Worm (Caenorhabditis elegans) whole organism, L2 larva: ENCODE data around the gene srh-268.

Source experiments
- C34F6.9 ChIP-seq: fragments of 150-350 bp; optimal IDR thresholded peaks from 2 replicates; lab custom pipeline; 2014; ENCODE audit warnings: missing biosample characterization, missing genetic modification characterization
- F13H6.1 ChIP-seq: sonication (generic microtip); optimal IDR thresholded peaks from 2 replicates; lab custom pipeline; 2016; ENCODE audit warnings: missing genetic modification characterization, missing compliant biosample characterization
- R02D3.7 ChIP-seq: fragments of 150-350 bp; optimal IDR thresholded peaks from 2 replicates; lab custom pipeline; 2014; ENCODE audit warnings: missing biosample characterization, missing genetic modification characterization
- Y55F3AM.14 ChIP-seq: fragments of 200-800 bp; sonication (Bioruptor generic); optimal IDR thresholded peaks from 2 replicates; lab custom pipeline; 2018; ENCODE audit warnings: mild to moderate bottlenecking, missing genetic modification characterization, missing compliant biosample characterization
- ZK546.5 ChIP-seq: sonication (generic microtip); optimal IDR thresholded peaks from 2 replicates; lab custom pipeline; 2017; ENCODE audit warnings: missing biosample characterization, missing genetic modification characterization
- alr-1 ChIP-seq: fragments of 150-350 bp; optimal IDR thresholded peaks from 2 replicates; lab custom pipeline; 2014; ENCODE audit warnings: missing biosample characterization, missing genetic modification characterization
- aly-2 ChIP-seq: fragments of 150-350 bp; optimal IDR thresholded peaks from 2 replicates; lab custom pipeline; 2014; ENCODE audit warnings: missing biosample characterization, missing genetic modification characterization
- ama-1 ChIP-seq: fragments of 150-350 bp; optimal IDR thresholded peaks from 2 replicates; lab custom pipeline; 2018; ENCODE audit warnings: inconsistent platforms
- blmp-1 ChIP-seq: sonication (generic microtip); optimal IDR thresholded peaks from 2 replicates; lab custom pipeline; 2017; ENCODE audit warnings: missing genetic modification characterization, mild to moderate bottlenecking, missing compliant biosample characterization, antibody characterized with exemption, moderate library complexity; ENCODE audit not compliant: insufficient read depth
- ceh-16 ChIP-seq: fragments of 150-350 bp; optimal IDR thresholded peaks from 2 replicates; lab custom pipeline; 2014; ENCODE audit warnings: missing biosample characterization, missing genetic modification characterization
- ceh-82 ChIP-seq: fragments of 150-350 bp; optimal IDR thresholded peaks from 2 replicates; lab custom pipeline; 2014; ENCODE audit warnings: missing biosample characterization, missing genetic modification characterization
- crh-2 ChIP-seq: sonication (generic microtip); optimal IDR thresholded peaks from 2 replicates; lab custom pipeline; 2017; ENCODE audit warnings: missing biosample characterization, missing genetic modification characterization
- egl-27 ChIP-seq: sonication (generic microtip); optimal IDR thresholded peaks from 3 replicates; lab custom pipeline; 2017; ENCODE audit warnings: missing biosample characterization, missing genetic modification reagents, missing genetic modification characterization
- elt-1 ChIP-seq: fragments of 150-350 bp; optimal IDR thresholded peaks from 2 replicates; lab custom pipeline; 2014; ENCODE audit warnings: missing biosample characterization, missing genetic modification characterization
- elt-3 ChIP-seq: sonication (generic microtip); optimal IDR thresholded peaks from 2 replicates; lab custom pipeline; 2017; ENCODE audit warnings: missing biosample characterization, missing genetic modification characterization
- fos-1 ChIP-seq: fragments of 150-350 bp; optimal IDR thresholded peaks from 2 replicates; lab custom pipeline; 2014; ENCODE audit warnings: missing biosample characterization, missing genetic modification characterization
- gmeb-1 ChIP-seq: fragments of 150-350 bp; optimal IDR thresholded peaks from 2 replicates; lab custom pipeline; 2014; ENCODE audit warnings: missing biosample characterization, missing genetic modification characterization
- lin-11 ChIP-seq: fragments of 150-350 bp; sonication (generic microtip); optimal IDR thresholded peaks from 2 replicates; lab custom pipeline; 2014; ENCODE audit warnings: missing biosample characterization, missing genetic modification characterization, inconsistent platforms, mixed read lengths
- lin-13 ChIP-seq: fragments of 150-350 bp; optimal IDR thresholded peaks from 2 replicates; lab custom pipeline; 2014; ENCODE audit warnings: missing biosample characterization, missing genetic modification reagents, missing genetic modification characterization
- lin-39 ChIP-seq: fragments of 150-350 bp; optimal IDR thresholded peaks from 2 replicates; lab custom pipeline; 2014; ENCODE audit warnings: missing biosample characterization, missing genetic modification reagents, missing genetic modification characterization
- lsy-2 ChIP-seq, 2 experiments: fragments of 150-350 bp in 1 of 2; sonication (generic microtip) in 1 of 2; optimal IDR thresholded peaks; 2 replicates each; lab custom pipeline; 2014 to 2017; ENCODE audit warnings: missing biosample characterization in 2 of 2, missing genetic modification characterization in 2 of 2
- mab-5 ChIP-seq: fragments of 150-350 bp; optimal IDR thresholded peaks from 2 replicates; lab custom pipeline; 2014; ENCODE audit warnings: missing biosample characterization, missing genetic modification characterization
- mbf-1 ChIP-seq: sonication (generic microtip); optimal IDR thresholded peaks from 2 replicates; lab custom pipeline; 2017; ENCODE audit warnings: missing biosample characterization, missing genetic modification characterization
- nhr-10 ChIP-seq: sonication (generic microtip); optimal IDR thresholded peaks from 2 replicates; lab custom pipeline; 2017; ENCODE audit warnings: missing biosample characterization, missing genetic modification characterization
- nhr-11 ChIP-seq: fragments of 150-350 bp; optimal IDR thresholded peaks from 2 replicates; lab custom pipeline; 2014; ENCODE audit warnings: missing biosample characterization, missing genetic modification characterization
- nhr-12 ChIP-seq: fragments of 150-350 bp; optimal IDR thresholded peaks from 2 replicates; lab custom pipeline; 2014; ENCODE audit warnings: missing biosample characterization, missing genetic modification characterization
- nhr-129 ChIP-seq: fragments of 150-350 bp; optimal IDR thresholded peaks from 2 replicates; lab custom pipeline; 2014; ENCODE audit warnings: missing biosample characterization, missing genetic modification characterization
- nhr-21 ChIP-seq: fragments of 150-350 bp; optimal IDR thresholded peaks from 2 replicates; lab custom pipeline; 2014; ENCODE audit warnings: missing biosample characterization, missing genetic modification characterization
- nhr-23 ChIP-seq: fragments of 150-350 bp; optimal IDR thresholded peaks from 2 replicates; lab custom pipeline; 2014; ENCODE audit warnings: missing biosample characterization, missing genetic modification reagents, missing genetic modification characterization
- nhr-237 ChIP-seq: fragments of 150-350 bp; optimal IDR thresholded peaks from 2 replicates; lab custom pipeline; 2014; ENCODE audit warnings: missing biosample characterization, missing genetic modification characterization
- nhr-25 ChIP-seq: fragments of 150-350 bp; sonication (generic microtip); optimal IDR thresholded peaks from 3 replicates; lab custom pipeline; 2014; ENCODE audit warnings: missing biosample characterization, missing genetic modification characterization
- nhr-6 ChIP-seq: fragments of 150-350 bp; optimal IDR thresholded peaks from 2 replicates; lab custom pipeline; 2014; ENCODE audit warnings: missing biosample characterization, missing genetic modification characterization
- nhr-77 ChIP-seq: fragments of 150-350 bp; optimal IDR thresholded peaks from 2 replicates; lab custom pipeline; 2014; ENCODE audit warnings: missing biosample characterization, missing genetic modification characterization
- sem-4 ChIP-seq: fragments of 150-350 bp; optimal IDR thresholded peaks from 2 replicates; lab custom pipeline; 2014; ENCODE audit warnings: missing biosample characterization, missing genetic modification reagents, missing genetic modification characterization
- skn-1 ChIP-seq: sonication (generic microtip); optimal IDR thresholded peaks from 2 replicates; lab custom pipeline; 2017; ENCODE audit warnings: missing biosample characterization, missing genetic modification characterization
- sma-3 ChIP-seq: sonication (generic microtip); optimal IDR thresholded peaks from 2 replicates; lab custom pipeline; 2016; ENCODE audit warnings: missing genetic modification reagents, missing genetic modification characterization, missing compliant biosample characterization
- sma-9 ChIP-seq, 2 experiments: fragments of 150-350 bp in 1 of 2; sonication (generic microtip) in 1 of 2; optimal IDR thresholded peaks; 2 replicates each; lab custom pipeline; 2014 to 2016; ENCODE audit warnings: missing genetic modification characterization in 2 of 2, mild to moderate bottlenecking in 1 of 2, missing biosample characterization in 1 of 2, missing compliant biosample characterization in 1 of 2, missing genetic modification reagents in 1 of 2, moderate library complexity in 1 of 2
- snpc-4 ChIP-seq: fragments of 150-350 bp; optimal IDR thresholded peaks from 2 replicates; lab custom pipeline; 2014; ENCODE audit warnings: missing biosample characterization, missing genetic modification characterization
- unc-39 ChIP-seq: fragments of 150-350 bp; optimal IDR thresholded peaks from 2 replicates; lab custom pipeline; 2014; ENCODE audit warnings: missing biosample characterization, missing genetic modification characterization
- unc-55 ChIP-seq: fragments of 150-350 bp; sonication (generic microtip); optimal IDR thresholded peaks from 3 replicates; lab custom pipeline; 2014; ENCODE audit warnings: missing biosample characterization, missing genetic modification reagents, missing genetic modification characterization
- unc-62 ChIP-seq: fragments of 150-350 bp; optimal IDR thresholded peaks from 2 replicates; lab custom pipeline; 2014; ENCODE audit warnings: missing biosample characterization, missing genetic modification reagents, missing genetic modification characterization
- zag-1 ChIP-seq: fragments of 150-350 bp; optimal IDR thresholded peaks from 2 replicates; lab custom pipeline; 2014; ENCODE audit warnings: missing biosample characterization, missing genetic modification characterization
- ztf-1 ChIP-seq: fragments of 200-800 bp; sonication (Bioruptor generic); conservative IDR thresholded peaks from 2 replicates; pipeline ENCODE4 v1.3.6; 2022; ENCODE audit warnings: missing genetic modification characterization, missing compliant biosample characterization
- ztf-11 ChIP-seq: sonication (generic microtip); optimal IDR thresholded peaks from 2 replicates; lab custom pipeline; 2017; ENCODE audit warnings: missing biosample characterization, missing genetic modification characterization
- ztf-4 ChIP-seq: fragments of 150-350 bp; optimal IDR thresholded peaks from 2 replicates; lab custom pipeline; 2014; ENCODE audit warnings: missing biosample characterization, missing genetic modification characterization

Gene srh-268

DNA sequence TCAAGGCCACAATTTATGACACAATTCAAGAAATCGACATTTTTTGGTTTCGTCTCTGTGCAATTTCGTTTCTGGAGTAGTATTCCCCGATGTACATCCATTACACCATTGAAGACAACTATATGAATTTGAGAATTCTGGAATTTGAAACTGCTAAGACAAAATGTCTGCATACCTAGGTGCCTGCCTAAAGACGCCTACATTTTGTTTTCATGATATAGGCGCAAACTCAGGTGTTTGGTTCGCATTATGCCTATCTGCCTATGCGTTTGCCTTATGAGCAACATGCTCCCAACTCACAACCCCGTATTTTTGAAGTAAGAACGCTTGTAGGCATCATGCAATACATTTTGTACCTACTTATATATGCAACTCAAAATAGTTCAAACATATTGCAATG is 31.8 kb downstream of the srh-268 start, which contains the start of gene F19F10.14:
Gene F19F10.14, minus strand, starts transcription at position 101 of the 400 bp plus-strand sequence.
- TF ChIP-seq nhr-129 (tag; lab: Kevin White, UChicago), result no peak
- no peak for TF ChIP-seq crh-2
- TF ChIP-seq nhr-6, result no peak
- no peak for TF ChIP-seq nhr-21 (tag; lab: Kevin White, UChicago)
- TF ChIP-seq snpc-4 (tag; lab: Kevin White, UChicago), result no peak
- no peak for TF ChIP-seq ztf-1
- no peak for TF ChIP-seq nhr-10
- TF ChIP-seq unc-62 (GFP tag; lab: Kevin White, UChicago), result no peak
- no peak for TF ChIP-seq ama-1 (lab: Kevin White, UChicago)

DNA sequence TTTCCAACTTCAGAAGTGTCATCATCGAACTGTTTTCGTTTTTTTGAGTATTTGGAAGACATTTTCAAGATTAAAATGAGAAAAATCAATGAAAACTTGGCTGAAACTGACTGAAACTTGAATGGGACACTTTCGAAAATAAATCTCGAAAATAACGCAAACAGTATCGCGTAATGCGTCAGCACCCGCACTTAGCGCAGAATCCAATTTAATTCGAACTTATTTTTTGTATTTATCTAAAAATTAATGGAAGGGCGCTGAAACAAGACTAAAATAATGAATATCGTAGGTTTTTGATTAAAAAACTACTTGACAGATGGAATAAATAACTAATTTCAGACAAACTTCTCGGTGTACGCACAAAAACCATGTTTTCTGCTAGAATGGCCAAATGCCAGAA is 36.4 kb downstream of the srh-268 start, which contains the start of the genes snu-66 and ints-9:
Gene snu-66, minus strand, starts transcription at position 108 of the 400 bp plus-strand sequence.
Gene ints-9, plus strand, starts transcription at position 240 of the 400 bp plus-strand sequence.
- TF ChIP-seq nhr-129 (tag; lab: Kevin White, UChicago), result peak; percentile 65
- peak; percentile 49 for TF ChIP-seq nhr-21 (tag; lab: Kevin White, UChicago)
- peak; percentile 63 to 82 for TF ChIP-seq lsy-2 (tag; optimal IDR thresholded peaks at IDR 0.05; lab: Kevin White, UChicago)
- no peak for TF ChIP-seq nhr-12
- TF ChIP-seq snpc-4 (tag; lab: Kevin White, UChicago), result peak; percentile 22
- peak; percentile 40 for TF ChIP-seq lin-13
- TF ChIP-seq crh-2, result peak; percentile 51
- TF ChIP-seq alr-1 (tag; lab: Kevin White, UChicago), result no peak
- TF ChIP-seq ama-1 (lab: Kevin White, UChicago), result no peak
- peak; percentile 52 for TF ChIP-seq sma-3 (GFP tag; lab: Kevin White, UChicago)
- TF ChIP-seq egl-27 (tag; lab: Kevin White, UChicago), result no peak
- peak; percentile 81 for TF ChIP-seq unc-55
- peak; percentile 74 for TF ChIP-seq sma-9 (GFP tag; optimal IDR thresholded peaks at IDR 0.05; lab: Kevin White, UChicago)
- no peak for TF ChIP-seq sma-9 (tag; optimal IDR thresholded peaks at IDR 0.05; lab: Kevin White, UChicago)
- TF ChIP-seq C34F6.9 (tag; lab: Kevin White, UChicago), result peak; percentile 86
- no peak for TF ChIP-seq nhr-77 (tag; lab: Kevin White, UChicago)
- peak; percentile 69 for TF ChIP-seq F13H6.1 (tag; lab: Kevin White, UChicago)
- TF ChIP-seq nhr-6, result peak; percentile 36
- no peak for TF ChIP-seq lin-11 (tag; lab: Kevin White, UChicago)
- TF ChIP-seq gmeb-1 (tag; lab: Kevin White, UChicago), result peak; percentile 82
- TF ChIP-seq sem-4 (tag; lab: Kevin White, UChicago), result peak; percentile 16
- TF ChIP-seq, all 48 proteins: peak for 14

DNA sequence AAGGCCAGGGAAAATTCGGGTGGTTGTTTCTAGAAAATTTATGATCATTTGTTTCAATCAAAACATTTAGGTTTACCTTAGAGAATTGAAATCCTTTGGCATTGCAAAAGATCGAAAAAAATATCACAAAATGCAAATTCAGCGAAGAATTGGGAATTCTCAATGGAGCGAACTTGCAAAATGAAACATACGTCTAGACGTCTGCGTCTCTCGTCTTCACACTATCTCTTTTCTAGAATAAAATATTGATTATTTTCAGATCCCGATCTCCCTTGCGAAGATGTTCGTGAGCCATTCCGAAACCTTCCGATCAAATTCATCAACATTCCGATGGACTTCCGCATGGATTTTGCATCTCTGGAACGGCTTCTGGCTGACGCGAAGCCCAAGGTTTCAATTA is 41.3 kb downstream of the srh-268 start, which contains the start of gene ets-6:
Gene ets-6, minus strand, starts transcription at position 169 of the 400 bp plus-strand sequence.
- no peak for TF ChIP-seq nhr-6
- no peak for TF ChIP-seq lin-39
- TF ChIP-seq crh-2, result peak; percentile 55
- TF ChIP-seq nhr-77 (tag; lab: Kevin White, UChicago), result no peak
- no peak for TF ChIP-seq sem-4 (tag; lab: Kevin White, UChicago)
- no peak for TF ChIP-seq ceh-82 (tag; lab: Kevin White, UChicago)
- no peak for TF ChIP-seq ceh-16 (tag; lab: Kevin White, UChicago)
- no peak for TF ChIP-seq Y55F3AM.14 (GFP tag; lab: Kevin White, UChicago)
- TF ChIP-seq ztf-11 (tag; lab: Kevin White, UChicago), result no peak
- TF ChIP-seq egl-27 (tag; lab: Kevin White, UChicago), result no peak
- no peak for TF ChIP-seq nhr-11
- TF ChIP-seq nhr-21 (tag; lab: Kevin White, UChicago), result peak; percentile 18
- TF ChIP-seq ztf-1, result no peak
- no peak for TF ChIP-seq blmp-1 (tag; lab: Kevin White, UChicago)
- peak; percentile 35 for TF ChIP-seq nhr-25 (tag; lab: Kevin White, UChicago)
- no peak for TF ChIP-seq R02D3.7
- no peak for TF ChIP-seq ztf-4 (tag; lab: Kevin White, UChicago)
- no peak for TF ChIP-seq nhr-23 (tag; lab: Kevin White, UChicago)
- TF ChIP-seq mab-5 (tag; lab: Kevin White, UChicago), result no peak
- no peak for TF ChIP-seq zag-1 (tag; lab: Kevin White, UChicago)
- peak; percentile 50 for TF ChIP-seq nhr-129 (tag; lab: Kevin White, UChicago)
- TF ChIP-seq C34F6.9 (tag; lab: Kevin White, UChicago), result peak; percentile 77
- TF ChIP-seq unc-55, result peak; percentile 76
- peak; percentile 60 for TF ChIP-seq gmeb-1 (tag; lab: Kevin White, UChicago)
- peak; percentile 25 for TF ChIP-seq fos-1 (tag; lab: Kevin White, UChicago)
- peak; percentile 26 for TF ChIP-seq sma-9 (GFP tag; optimal IDR thresholded peaks at IDR 0.05; lab: Kevin White, UChicago)
- no peak for TF ChIP-seq sma-9 (tag; optimal IDR thresholded peaks at IDR 0.05; lab: Kevin White, UChicago)
- no peak for TF ChIP-seq aly-2 (tag; lab: Kevin White, UChicago)
- no peak for TF ChIP-seq F13H6.1 (tag; lab: Kevin White, UChicago)
- peak; percentile 16 for TF ChIP-seq sma-3 (GFP tag; lab: Kevin White, UChicago)
- TF ChIP-seq skn-1 (tag; lab: Kevin White, UChicago), result no peak
- TF ChIP-seq ama-1 (lab: Kevin White, UChicago), result no peak
- TF ChIP-seq elt-3 (tag; lab: Kevin White, UChicago), result no peak
- no peak for TF ChIP-seq lin-13
- no peak for TF ChIP-seq nhr-10
- no peak for TF ChIP-seq alr-1 (tag; lab: Kevin White, UChicago)
- peak; percentile 10 to 78 for TF ChIP-seq lsy-2 (tag; optimal IDR thresholded peaks at IDR 0.05; lab: Kevin White, UChicago)
- TF ChIP-seq snpc-4 (tag; lab: Kevin White, UChicago), result no peak
- TF ChIP-seq nhr-237 (tag; lab: Kevin White, UChicago), result no peak
- no peak for TF ChIP-seq elt-1
- TF ChIP-seq nhr-12, result no peak
- no peak for TF ChIP-seq mbf-1 (tag; lab: Kevin White, UChicago)
- no peak for TF ChIP-seq ZK546.5 (tag; lab: Kevin White, UChicago)
- no peak for TF ChIP-seq lin-11 (tag; lab: Kevin White, UChicago)
- TF ChIP-seq unc-39 (tag; lab: Kevin White, UChicago), result no peak
